Fruit fly (Drosophila melanogaster) whole organism, pupa: ENCODE measurements around the gene Pex7.

Source experiments
- CG14655 ChIP-seq: fragments of 200-800 bp; sonication (Bioruptor generic); optimal IDR thresholded peaks from 3 replicates; lab custom pipeline; 2017; ENCODE audit warnings: mild to moderate bottlenecking, missing biosample characterization, missing genetic modification reagents, missing genetic modification characterization
- CG15710 ChIP-seq: fragments of 200-800 bp; sonication (Bioruptor generic); optimal IDR thresholded peaks from 2 replicates; lab custom pipeline; 2018; ENCODE audit warnings: missing biosample characterization, mild to moderate bottlenecking, missing genetic modification characterization, moderate library complexity
- CG34367 ChIP-seq: fragments of 200-800 bp; sonication (Bioruptor generic); optimal IDR thresholded peaks from 2 replicates; lab custom pipeline; 2018; ENCODE audit warnings: missing biosample characterization, mild to moderate bottlenecking, missing genetic modification characterization
- CG4496 ChIP-seq: fragments of 200-800 bp; sonication (Bioruptor generic); IDR thresholded peaks from 3 replicates; pipeline ENCODE4 v1.3.6; 2022; ENCODE audit warnings: missing biosample characterization, missing genetic modification characterization
- CG8159 ChIP-seq: fragments of 200-800 bp; sonication (Bioruptor generic); optimal IDR thresholded peaks from 3 replicates; lab custom pipeline; 2018; ENCODE audit warnings: missing biosample characterization, mild to moderate bottlenecking, missing genetic modification characterization, moderate library complexity
- CG8301 ChIP-seq: fragments of 200-800 bp; sonication (Bioruptor generic); optimal IDR thresholded peaks from 2 replicates; lab custom pipeline; 2018; ENCODE audit warnings: missing biosample characterization, mild to moderate bottlenecking, missing genetic modification characterization
- CG9948 ChIP-seq: fragments of 200-800 bp; sonication (Bioruptor generic); optimal IDR thresholded peaks from 2 replicates; lab custom pipeline; 2018; ENCODE audit warnings: missing biosample characterization, mild to moderate bottlenecking, missing genetic modification characterization, moderate library complexity
- D1 ChIP-seq: fragments of 200-800 bp; sonication (Bioruptor generic); optimal IDR thresholded peaks from 2 replicates; lab custom pipeline; 2018; ENCODE audit warnings: missing biosample characterization, mild to moderate bottlenecking, missing genetic modification characterization, moderate library complexity
- EcR ChIP-seq: fragments of 200-800 bp; sonication (Bioruptor generic); optimal IDR thresholded peaks from 3 replicates; lab custom pipeline; 2019; ENCODE audit warnings: missing biosample characterization, missing genetic modification characterization, mild to moderate bottlenecking, moderate library complexity, missing genetic modification reagents
- Ets98B ChIP-seq: fragments of 200-800 bp; sonication (Bioruptor generic); IDR thresholded peaks from 2 replicates; pipeline ENCODE4 v1.3.6; 2022; ENCODE audit warnings: missing biosample characterization, missing genetic modification characterization
- Pif1A ChIP-seq: fragments of 200-800 bp; sonication (Bioruptor generic); optimal IDR thresholded peaks from 3 replicates; lab custom pipeline; 2016; ENCODE audit warnings: missing biosample characterization, missing genetic modification characterization
- Pif1B ChIP-seq: fragments of 200-800 bp; sonication (Bioruptor generic); optimal IDR thresholded peaks from 3 replicates; lab custom pipeline; 2016; ENCODE audit warnings: missing biosample characterization, missing genetic modification characterization
- fd96Ca ChIP-seq: fragments of 200-800 bp; sonication (Bioruptor generic); IDR thresholded peaks from 3 replicates; pipeline ENCODE4 v1.3.6; 2022; ENCODE audit warnings: missing biosample characterization, missing genetic modification characterization
- rn ChIP-seq: fragments of 200-800 bp; sonication (Bioruptor generic); IDR thresholded peaks from 2 replicates; pipeline ENCODE4 v1.3.6; 2022; ENCODE audit warnings: missing biosample characterization, missing genetic modification characterization

DNA sequence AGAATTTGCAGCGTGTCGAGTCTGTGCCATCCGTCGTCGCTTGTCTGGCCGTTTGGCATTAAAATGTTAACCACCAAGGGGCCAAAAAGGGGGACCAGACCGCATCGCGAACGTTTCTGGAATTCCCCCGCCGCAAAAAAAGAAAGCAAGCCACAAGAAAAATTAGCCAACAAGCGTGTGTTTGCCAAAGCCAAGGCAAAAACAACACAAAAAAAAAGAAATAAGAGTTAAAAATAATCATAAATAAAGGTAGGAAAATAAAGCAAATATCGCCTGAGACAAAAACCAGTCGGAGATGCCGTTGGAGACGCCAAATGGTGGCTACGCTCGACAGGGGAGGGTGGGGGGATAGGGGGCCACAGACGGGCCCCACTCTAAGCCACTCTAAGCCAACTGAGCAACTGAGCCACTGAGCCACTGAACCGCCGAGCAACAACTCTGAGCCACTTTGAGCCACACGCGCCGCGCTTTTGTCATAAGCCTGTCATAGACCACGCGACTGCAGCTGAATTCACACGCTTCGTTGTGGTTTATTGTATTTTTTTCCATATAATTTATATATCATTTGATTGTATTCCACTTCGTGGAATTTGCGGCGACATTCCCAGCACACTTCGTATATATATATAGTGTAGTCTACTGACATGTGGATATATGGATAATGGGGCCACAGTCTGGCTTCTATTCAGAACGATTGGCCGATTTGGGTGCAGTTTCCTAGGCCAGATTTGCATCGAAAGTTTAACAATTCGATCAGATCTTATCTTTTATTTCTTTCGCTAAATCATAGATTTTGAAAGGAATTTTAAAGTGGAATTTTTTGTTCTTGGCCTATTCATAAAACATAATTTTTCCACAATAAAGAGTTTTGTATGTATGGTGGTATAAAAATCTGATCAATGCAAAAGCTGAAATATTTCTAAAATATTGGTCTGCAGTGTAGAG is 46.9 kb downstream of the Pex7 start:
- TF ChIP-seq CG15710 (no peak), CG14655 (GFP tag; lab: Kevin White, UChicago) (peak; percentile 47), EcR (GFP tag; lab: Kevin White, UChicago) (no peak), CG8301 (tag; lab: Kevin White, UChicago) (peak; percentile 36), CG9948 (tag; lab: Kevin White, UChicago) (no peak), Pif1B (no peak), fd96Ca (GFP tag; lab: Robert Waterston, UW) (peak; percentile 64; the same call in 2 of the 3 replicates), Ets98B (GFP tag; lab: Robert Waterston, UW) (peak; percentile 76), Pif1A (GFP tag; lab: Kevin White, UChicago) (no peak), D1 (tag; lab: Kevin White, UChicago) (no peak), CG8159 (no peak), CG4496 (GFP tag; lab: Robert Waterston, UW) (peak; percentile 69; the same call in 2 of the 3 replicates), CG34367 (tag; lab: Kevin White, UChicago) (no peak), rn (GFP tag; lab: Robert Waterston, UW) (0 out of 2 replicates have a peak, but pooled peaks have one; percentile 24)
